Worm (Caenorhabditis elegans): ENCODE data around the gene T10D4.1.

DNA sequence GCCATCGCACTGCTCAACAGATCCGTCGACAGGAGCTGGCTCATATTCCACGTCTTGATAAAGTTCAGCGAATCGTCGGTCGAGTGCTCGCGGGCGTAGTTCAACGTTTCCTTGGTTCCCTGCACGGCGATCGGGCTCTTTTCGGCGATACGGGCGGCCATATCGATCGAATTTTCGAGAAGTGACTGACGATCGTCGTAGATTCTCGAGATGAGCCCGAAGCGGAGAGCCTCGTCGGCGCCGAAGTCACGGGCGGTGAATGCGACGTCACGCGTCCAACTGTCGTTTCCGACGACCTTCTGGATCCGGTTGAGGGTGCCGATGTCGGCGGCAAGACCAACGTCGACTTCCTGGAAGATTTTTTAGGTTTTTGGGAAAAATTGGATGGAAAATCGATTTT, 40.4 kb upstream of the T10D4.1 start:
- TF ChIP-seq nhr-11 (tag; optimal IDR thresholded peaks at IDR 0.05) (no peak), ceh-34 (tag; optimal IDR thresholded peaks at IDR 0.05) (no peak), elt-2 (tag; optimal IDR thresholded peaks at IDR 0.05) (no peak), pat-9 (tag; optimal IDR thresholded peaks at IDR 0.05) (no peak), unc-86 (tag; optimal IDR thresholded peaks at IDR 0.05) (no peak), nfya-1 (tag; optimal IDR thresholded peaks at IDR 0.05) (no peak), ama-1 (optimal IDR thresholded peaks at IDR 0.05) (no peak)
